Worm (Caenorhabditis elegans) whole organism, late embryonic: Measurements from ENCODE around the gene M01B2.13.

Experiments
- C08G9.2 ChIP-seq: sonication (generic microtip); optimal IDR thresholded peaks from 2 replicates; lab custom pipeline; 2016; ENCODE audit warnings: mild to moderate bottlenecking, missing genetic modification characterization, moderate library complexity, missing compliant biosample characterization
- F13H6.1 ChIP-seq: sonication (generic microtip); optimal IDR thresholded peaks from 2 replicates; lab custom pipeline; 2016; ENCODE audit warnings: missing genetic modification characterization, missing compliant biosample characterization
- K02D7.2 ChIP-seq: sonication (generic microtip); optimal IDR thresholded peaks from 2 replicates; lab custom pipeline; 2017; ENCODE audit warnings: mild to moderate bottlenecking, missing genetic modification characterization, missing compliant biosample characterization
- Y22D7AL.16 ChIP-seq: sonication (generic microtip); optimal IDR thresholded peaks from 2 replicates; lab custom pipeline; 2016; ENCODE audit warnings: missing genetic modification characterization, missing compliant biosample characterization
- ama-1 ChIP-seq: fragments of 150-350 bp; optimal IDR thresholded peaks from 2 replicates; lab custom pipeline; 2014
- ceh-14 ChIP-seq: sonication (generic microtip); optimal IDR thresholded peaks from 2 replicates; lab custom pipeline; 2016; ENCODE audit warnings: missing genotype, missing genetic modification characterization, missing compliant biosample characterization
- ceh-18 ChIP-seq: sonication (generic microtip); optimal IDR thresholded peaks from 2 replicates; lab custom pipeline; 2016; ENCODE audit warnings: missing genetic modification characterization, missing compliant biosample characterization
- ceh-22 ChIP-seq: sonication (generic microtip); optimal IDR thresholded peaks from 2 replicates; lab custom pipeline; 2017; ENCODE audit warnings: missing biosample characterization, missing genetic modification characterization
- ceh-30 ChIP-seq: fragments of 150-350 bp; optimal IDR thresholded peaks from 2 replicates; lab custom pipeline; 2014; ENCODE audit warnings: missing biosample characterization, missing genetic modification characterization
- ceh-34 ChIP-seq: sonication (generic microtip); optimal IDR thresholded peaks from 2 replicates; lab custom pipeline; 2016; ENCODE audit warnings: mild to moderate bottlenecking, missing genetic modification characterization, missing compliant biosample characterization
- ceh-45 ChIP-seq: fragments of 200-800 bp; sonication (Bioruptor generic); IDR thresholded peaks from 2 replicates; pipeline ENCODE4 v1.3.6; 2022; ENCODE audit warnings: missing genetic modification reagents, missing genetic modification characterization, missing compliant biosample characterization
- ceh-48 ChIP-seq: sonication (generic microtip); optimal IDR thresholded peaks from 2 replicates; lab custom pipeline; 2016; ENCODE audit warnings: missing genetic modification characterization, inconsistent platforms, missing compliant biosample characterization
- ceh-6 ChIP-seq: fragments of 200-800 bp; sonication (Bioruptor generic); optimal IDR thresholded peaks from 2 replicates; lab custom pipeline; 2018; ENCODE audit warnings: mild to moderate bottlenecking, missing genetic modification characterization, missing compliant biosample characterization
- che-1 ChIP-seq: sonication (generic microtip); optimal IDR thresholded peaks from 2 replicates; lab custom pipeline; 2016; ENCODE audit warnings: mild to moderate bottlenecking, missing genetic modification characterization, missing compliant biosample characterization
- elt-4 ChIP-seq: sonication (generic microtip); optimal IDR thresholded peaks from 2 replicates; lab custom pipeline; 2016; ENCODE audit warnings: missing genetic modification characterization, missing compliant biosample characterization
- fax-1 ChIP-seq: sonication (generic microtip); optimal IDR thresholded peaks from 2 replicates; lab custom pipeline; 2016; ENCODE audit warnings: missing genotype, missing genetic modification characterization, missing compliant biosample characterization
- hlh-15 ChIP-seq: sonication (generic microtip); optimal IDR thresholded peaks from 2 replicates; lab custom pipeline; 2016; ENCODE audit warnings: missing genetic modification characterization, missing compliant biosample characterization
- lim-6 ChIP-seq: sonication (generic microtip); optimal IDR thresholded peaks from 2 replicates; lab custom pipeline; 2016; ENCODE audit warnings: missing genetic modification characterization, missing compliant biosample characterization
- mec-3 ChIP-seq: sonication (generic microtip); optimal IDR thresholded peaks from 2 replicates; lab custom pipeline; 2016; ENCODE audit warnings: borderline replicate concordance, missing genetic modification characterization, missing compliant biosample characterization
- nfya-1 ChIP-seq: sonication (generic microtip); optimal IDR thresholded peaks from 2 replicates; lab custom pipeline; 2017; ENCODE audit warnings: missing genetic modification characterization, mild to moderate bottlenecking, missing compliant biosample characterization, antibody characterized with exemption, moderate library complexity
- npax-4 ChIP-seq: sonication (generic microtip); optimal IDR thresholded peaks from 2 replicates; lab custom pipeline; 2016; ENCODE audit warnings: missing genetic modification characterization, missing compliant biosample characterization
- pag-3 ChIP-seq: sonication (generic microtip); optimal IDR thresholded peaks from 2 replicates; lab custom pipeline; 2016; ENCODE audit warnings: missing compliant biosample characterization, missing genetic modification characterization, borderline replicate concordance
- pat-9 ChIP-seq: fragments of 200-800 bp; sonication (Bioruptor generic); optimal IDR thresholded peaks from 2 replicates; lab custom pipeline; 2018; ENCODE audit warnings: mild to moderate bottlenecking, missing genetic modification characterization, moderate library complexity, missing compliant biosample characterization
- pha-4 ChIP-seq: fragments of 150-350 bp; optimal IDR thresholded peaks from 2 replicates; lab custom pipeline; 2018; ENCODE audit warnings: missing biosample characterization, missing genetic modification reagents, missing genetic modification characterization
- pqm-1 ChIP-seq: sonication (generic microtip); optimal IDR thresholded peaks from 2 replicates; lab custom pipeline; 2016; ENCODE audit warnings: missing genetic modification characterization, missing compliant biosample characterization
- pros-1 ChIP-seq: fragments of 150-350 bp; optimal IDR thresholded peaks from 2 replicates; lab custom pipeline; 2014; ENCODE audit warnings: missing biosample characterization, missing genetic modification reagents, missing genetic modification characterization
- ref-2 ChIP-seq: sonication (generic microtip); optimal IDR thresholded peaks from 2 replicates; lab custom pipeline; 2016; ENCODE audit warnings: missing genetic modification characterization, missing compliant biosample characterization
- rnt-1 ChIP-seq: sonication (generic microtip); optimal IDR thresholded peaks from 2 replicates; lab custom pipeline; 2016; ENCODE audit warnings: missing genetic modification characterization, missing compliant biosample characterization
- sox-4 ChIP-seq: sonication (generic microtip); optimal IDR thresholded peaks from 2 replicates; lab custom pipeline; 2017; ENCODE audit warnings: mild to moderate bottlenecking, missing genetic modification characterization, inconsistent platforms, missing compliant biosample characterization
- syd-9 ChIP-seq: sonication (generic microtip); optimal IDR thresholded peaks from 2 replicates; lab custom pipeline; 2016; ENCODE audit warnings: mild to moderate bottlenecking, missing genetic modification characterization, moderate library complexity, missing compliant biosample characterization
- ttx-3 ChIP-seq: sonication (generic microtip); optimal IDR thresholded peaks from 2 replicates; lab custom pipeline; 2016; ENCODE audit warnings: missing genetic modification reagents, missing genetic modification characterization, missing compliant biosample characterization
- unc-3 ChIP-seq, 2 experiments: fragments of 200-800 bp in 1 of 2; sonication (Bioruptor generic) in 1 of 2; sonication (generic microtip) in 1 of 2; conservative IDR thresholded peaks in 1 of 2; optimal IDR thresholded peaks in 1 of 2; 2 replicates each; pipeline versions ENCODE4 v1.3.6 to Lab custom; 2016 to 2022; ENCODE audit warnings: missing compliant biosample characterization in 2 of 2, missing genetic modification characterization in 2 of 2, missing genetic modification reagents in 1 of 2
- unc-42 ChIP-seq: sonication (generic microtip); optimal IDR thresholded peaks from 2 replicates; lab custom pipeline; 2016; ENCODE audit warnings: missing genotype, missing genetic modification characterization, missing compliant biosample characterization
- unc-55 ChIP-seq: sonication (generic microtip); optimal IDR thresholded peaks from 2 replicates; lab custom pipeline; 2017; ENCODE audit warnings: missing biosample characterization, missing genetic modification reagents, missing genetic modification characterization
- unc-86 ChIP-seq: sonication (generic microtip); optimal IDR thresholded peaks from 2 replicates; lab custom pipeline; 2016; ENCODE audit warnings: missing genetic modification characterization, missing compliant biosample characterization

Gene M01B2.13

DNA sequence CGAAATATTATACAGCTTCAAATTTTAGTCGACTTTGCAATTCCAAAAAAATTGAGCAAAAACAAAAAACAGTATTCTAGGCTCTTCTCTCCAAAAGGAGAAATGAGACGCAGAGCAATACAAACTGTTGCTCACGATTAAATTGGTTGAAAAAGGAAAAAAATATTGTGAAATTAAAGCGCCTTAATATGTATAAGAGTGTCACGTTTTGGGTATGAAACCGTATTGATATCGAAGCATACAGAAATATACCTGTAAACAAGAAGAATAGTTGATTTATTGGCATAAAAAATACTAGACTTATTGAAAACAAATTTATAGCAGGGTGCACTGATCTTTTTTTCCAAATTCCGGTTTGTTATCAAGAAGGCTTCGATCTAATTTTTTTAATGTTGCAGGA, at the start of gene M01B2.13:
Gene M01B2.13 (minus strand): TSS at position 101 of the 400 bp plus-strand sequence.
- no peak for TF ChIP-seq unc-42
- TF ChIP-seq pat-9: no peak
- no peak for TF ChIP-seq ceh-18 (tag; lab: Kevin White, UChicago)
- TF ChIP-seq F13H6.1 (tag; lab: Kevin White, UChicago): no peak
- no peak for TF ChIP-seq ceh-6 (GFP tag; lab: Kevin White, UChicago)
- no peak for TF ChIP-seq elt-4

DNA sequence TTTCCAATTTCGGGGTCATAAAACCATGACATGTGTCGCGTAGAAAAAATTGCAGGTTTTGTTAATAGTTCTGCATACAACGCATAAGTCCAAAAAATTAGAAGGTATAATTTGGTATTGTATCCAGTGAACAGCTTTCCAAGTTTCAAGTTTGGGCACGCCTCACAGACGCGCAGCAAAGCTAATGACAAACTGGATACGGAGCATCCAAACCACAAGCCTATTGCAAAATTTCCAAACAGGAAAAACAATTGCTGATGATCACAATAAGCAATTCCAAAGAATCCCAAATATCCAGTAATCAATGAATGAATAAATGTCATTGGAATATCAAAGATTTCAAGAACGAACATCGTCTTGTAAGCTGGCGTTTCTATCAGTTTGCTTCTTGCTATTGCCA, 47.8 kb upstream of the M01B2.13 start:
- TF ChIP-seq unc-86 (tag; lab: Kevin White, UChicago) (no peak), che-1 (tag; lab: Kevin White, UChicago) (no peak), ttx-3 (no peak), ceh-48 (tag; lab: Kevin White, UChicago) (no peak), ref-2 (tag; lab: Kevin White, UChicago) (no peak), ceh-22 (no peak), unc-55 (GFP tag; lab: Kevin White, UChicago) (no peak), syd-9 (tag; lab: Kevin White, UChicago) (no peak), hlh-15 (no peak), ceh-45 (no peak), F13H6.1 (tag; lab: Kevin White, UChicago) (no peak), ceh-34 (tag; lab: Kevin White, UChicago) (no peak), ceh-14 (tag; lab: Kevin White, UChicago) (no peak), ceh-18 (tag; lab: Kevin White, UChicago) (no peak), mec-3 (tag; lab: Kevin White, UChicago) (no peak)

ce11 chrV:15310780-15311179, 45.1 kb upstream of the M01B2.13 start, which contains the start of gene irld-62:
Gene irld-62, plus strand, starts transcription at chrV:15311080.
- TF ChIP-seq syd-9 (tag; lab: Kevin White, UChicago) (no peak), ceh-22 (no peak), pqm-1 (tag; lab: Kevin White, UChicago) (no peak), ceh-30 (tag; lab: Kevin White, UChicago) (no peak), rnt-1 (no peak), pat-9 (no peak), che-1 (tag; lab: Kevin White, UChicago) (no peak), C08G9.2 (no peak), Y22D7AL.16 (tag; lab: Kevin White, UChicago) (no peak), npax-4 (no peak), ceh-14 (tag; lab: Kevin White, UChicago) (no peak)

DNA sequence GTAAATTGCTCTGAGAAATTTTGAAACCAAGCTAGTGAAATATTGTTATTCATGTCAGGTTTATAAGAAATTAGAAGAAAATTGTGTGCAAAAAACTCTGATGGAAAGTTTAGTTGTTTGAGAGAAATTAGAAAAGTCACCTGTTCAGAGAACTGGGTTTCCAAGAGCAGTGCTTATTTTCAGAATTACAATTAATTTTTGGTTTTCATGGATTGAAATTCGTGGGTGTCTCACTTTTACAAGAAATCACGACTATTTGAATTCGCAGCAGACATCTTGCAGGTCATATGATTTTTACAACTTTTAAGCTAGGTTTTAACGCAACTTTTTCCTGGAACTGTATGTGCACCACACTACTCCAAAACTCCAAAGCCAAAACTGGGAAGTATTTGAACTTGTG, 43.3 kb upstream of the M01B2.13 start, which contains the start of gene srz-10:
Gene srz-10 (minus strand): TSS at position 88 of the 400 bp plus-strand sequence.
- TF ChIP-seq elt-4 (no peak), unc-86 (tag; lab: Kevin White, UChicago) (no peak), syd-9 (tag; lab: Kevin White, UChicago) (no peak), nfya-1 (tag; lab: Kevin White, UChicago) (no peak), ceh-48 (tag; lab: Kevin White, UChicago) (no peak), ama-1 (no peak), ceh-30 (tag; lab: Kevin White, UChicago) (no peak), pha-4 (tag; lab: Kevin White, UChicago) (no peak), K02D7.2 (tag; lab: Kevin White, UChicago) (no peak), lim-6 (tag; lab: Kevin White, UChicago) (no peak), sox-4 (tag; lab: Kevin White, UChicago) (no peak), pag-3 (tag; lab: Kevin White, UChicago) (no peak), fax-1 (tag; lab: Kevin White, UChicago) (no peak), ttx-3 (no peak), unc-3 (GFP tag; conservative IDR thresholded peaks at IDR 0.05; lab: Robert Waterston, UW) (no peak), unc-3 (tag; optimal IDR thresholded peaks at IDR 0.05; lab: Kevin White, UChicago) (no peak), pros-1 (no peak)
